Fruit fly (Drosophila melanogaster) whole organism, embryonic: ENCODE results near the gene CG43672.

Experiments
- Aef1 ChIP-seq: fragments of 200-800 bp; sonication (Bioruptor generic); IDR thresholded peaks from 3 replicates; pipeline ENCODE4 v1.3.6; 2022; ENCODE audit warnings: missing biosample characterization, missing genetic modification characterization
- CG10565 ChIP-seq: fragments of 200-800 bp; sonication (Bioruptor generic); optimal IDR thresholded peaks from 3 replicates; lab custom pipeline; 2016; ENCODE audit warnings: missing biosample characterization, mild to moderate bottlenecking, missing genetic modification characterization
- CG12071 ChIP-seq: fragments of 200-800 bp; sonication (Bioruptor generic); optimal IDR thresholded peaks from 3 replicates; lab custom pipeline; 2018; ENCODE audit warnings: missing biosample characterization, mild to moderate bottlenecking, missing genetic modification characterization
- CG14710 ChIP-seq: fragments of 200-800 bp; sonication (Bioruptor generic); optimal IDR thresholded peaks from 3 replicates; lab custom pipeline; 2019; ENCODE audit warnings: missing biosample characterization, mild to moderate bottlenecking, missing genetic modification characterization, moderate library complexity
- CG14860 ChIP-seq: fragments of 200-800 bp; sonication (Bioruptor generic); IDR thresholded peaks from 3 replicates; pipeline ENCODE4 v1.3.6; 2022; ENCODE audit warnings: missing biosample characterization, missing genetic modification characterization; ENCODE audit not compliant: partially characterized antibody
- CG16813 ChIP-seq: fragments of 200-800 bp; sonication (Bioruptor generic); IDR thresholded peaks from 3 replicates; pipeline ENCODE4 v1.3.6; 2022; ENCODE audit warnings: missing biosample characterization, missing genetic modification characterization; ENCODE audit not compliant: partially characterized antibody
- CG1792 ChIP-seq: fragments of 200-800 bp; sonication (Bioruptor generic); optimal IDR thresholded peaks from 2 replicates; lab custom pipeline; 2016; ENCODE audit warnings: missing biosample characterization, missing genetic modification characterization
- CG2199 ChIP-seq: fragments of 200-800 bp; sonication (Bioruptor generic); IDR thresholded peaks from 3 replicates; pipeline ENCODE4 v1.3.6; 2022; ENCODE audit warnings: missing biosample characterization, missing genetic modification characterization
- CG31365 ChIP-seq: fragments of 200-800 bp; sonication (Bioruptor generic); optimal IDR thresholded peaks from 2 replicates; lab custom pipeline; 2018; ENCODE audit warnings: missing biosample characterization, mild to moderate bottlenecking, missing genetic modification characterization
- CG3847 ChIP-seq: fragments of 200-800 bp; sonication (Bioruptor generic); IDR thresholded peaks from 2 replicates; pipeline ENCODE4 v1.3.6; 2022; ENCODE audit warnings: missing biosample characterization, missing genetic modification characterization
- CG5180 ChIP-seq: fragments of 200-800 bp; sonication (Bioruptor generic); optimal IDR thresholded peaks from 3 replicates; lab custom pipeline; 2017; ENCODE audit warnings: missing biosample characterization, missing genetic modification characterization, mild to moderate bottlenecking, moderate library complexity, missing genetic modification reagents
- CG7271 ChIP-seq: fragments of 200-800 bp; sonication (Bioruptor generic); optimal IDR thresholded peaks from 2 replicates; lab custom pipeline; 2018; ENCODE audit warnings: missing biosample characterization, mild to moderate bottlenecking, missing genetic modification characterization, moderate library complexity
- CG7357 ChIP-seq: fragments of 200-800 bp; sonication (Bioruptor generic); IDR thresholded peaks from 3 replicates; pipeline ENCODE4 v1.3.6; 2022; ENCODE audit warnings: missing biosample characterization, missing genetic modification characterization
- CG7745 ChIP-seq: fragments of 200-800 bp; sonication (Bioruptor generic); optimal IDR thresholded peaks from 2 replicates; lab custom pipeline; 2018; ENCODE audit warnings: missing biosample characterization, mild to moderate bottlenecking, missing genetic modification characterization, moderate library complexity
- CG8388 ChIP-seq: fragments of 200-800 bp; sonication (Bioruptor generic); optimal IDR thresholded peaks from 2 replicates; lab custom pipeline; 2019; ENCODE audit warnings: missing biosample characterization, mild to moderate bottlenecking, missing genetic modification characterization, moderate library complexity
- Camta ChIP-seq: fragments of 200-800 bp; sonication (Bioruptor generic); optimal IDR thresholded peaks from 2 replicates; lab custom pipeline; 2016; ENCODE audit warnings: missing biosample characterization, missing genetic modification characterization
- D19A ChIP-seq: fragments of 200-800 bp; optimal IDR thresholded peaks from 3 replicates; lab custom pipeline; 2019; ENCODE audit warnings: missing biosample characterization, mild to moderate bottlenecking, missing genetic modification characterization, moderate library complexity
- Dek ChIP-seq: fragments of 200-800 bp; sonication (Bioruptor generic); optimal IDR thresholded peaks from 3 replicates; lab custom pipeline; 2019; ENCODE audit warnings: missing biosample characterization, mild to moderate bottlenecking, missing genetic modification characterization, moderate library complexity
- Ets97D ChIP-seq: fragments of 200-800 bp; sonication (Bioruptor generic); optimal IDR thresholded peaks from 3 replicates; lab custom pipeline; 2016; ENCODE audit warnings: missing biosample characterization, missing genetic modification characterization
- Fer2 ChIP-seq: fragments of 200-800 bp; sonication (Bioruptor generic); optimal IDR thresholded peaks from 2 replicates; lab custom pipeline; 2018; ENCODE audit warnings: missing biosample characterization, mild to moderate bottlenecking, missing genetic modification characterization, moderate library complexity
- H2.0 ChIP-seq: fragments of 200-800 bp; sonication (Bioruptor generic); IDR thresholded peaks from 2 replicates; pipeline ENCODE4 v1.3.6; 2022; ENCODE audit warnings: missing biosample characterization, missing genetic modification characterization
- Hmx ChIP-seq: fragments of 200-800 bp; sonication (Bioruptor generic); optimal IDR thresholded peaks from 2 replicates; lab custom pipeline; 2016; ENCODE audit warnings: missing biosample characterization, missing genetic modification characterization
- Mes4 ChIP-seq: fragments of 200-800 bp; sonication (Bioruptor generic); optimal IDR thresholded peaks from 2 replicates; lab custom pipeline; 2016; ENCODE audit warnings: missing biosample characterization, missing genetic modification characterization
- NK7.1 ChIP-seq: fragments of 200-800 bp; sonication (Bioruptor generic); optimal IDR thresholded peaks from 3 replicates; lab custom pipeline; 2016; ENCODE audit warnings: missing biosample characterization, missing genetic modification characterization
- Neu2 ChIP-seq: fragments of 200-800 bp; sonication (Bioruptor generic); optimal IDR thresholded peaks from 3 replicates; lab custom pipeline; 2016; ENCODE audit warnings: missing biosample characterization, missing genetic modification characterization, borderline replicate concordance
- Opbp ChIP-seq: fragments of 200-800 bp; sonication (Bioruptor generic); IDR thresholded peaks from 3 replicates; pipeline ENCODE4 v1.3.6; 2022; ENCODE audit warnings: missing biosample characterization, missing genetic modification characterization; ENCODE audit not compliant: partially characterized antibody
- Sin3A ChIP-seq: fragments of >200 bp; optimal IDR thresholded peaks from 2 replicates; lab custom pipeline; 2018
- Sox102F ChIP-seq: fragments of 200-800 bp; sonication (Bioruptor generic); optimal IDR thresholded peaks from 2 replicates; lab custom pipeline; 2018; ENCODE audit warnings: missing biosample characterization, mild to moderate bottlenecking, missing genetic modification characterization, moderate library complexity
- TFAM ChIP-seq: fragments of 200-800 bp; sonication (Bioruptor generic); optimal IDR thresholded peaks from 2 replicates; lab custom pipeline; 2017; ENCODE audit warnings: missing biosample characterization, missing genetic modification characterization, inconsistent platforms
- YL-1 ChIP-seq: fragments of 200-800 bp; sonication (Bioruptor generic); optimal IDR thresholded peaks from 3 replicates; lab custom pipeline; 2017; ENCODE audit warnings: missing biosample characterization, mild to moderate bottlenecking, missing genetic modification characterization
- ab ChIP-seq: fragments of 200-800 bp; sonication (Bioruptor generic); optimal IDR thresholded peaks from 2 replicates; lab custom pipeline; 2016; ENCODE audit warnings: missing biosample characterization, missing genetic modification characterization
- al ChIP-seq: fragments of 200-800 bp; sonication (Bioruptor generic); IDR thresholded peaks from 2 replicates; pipeline ENCODE4 v1.3.6; 2022; ENCODE audit warnings: missing biosample characterization, missing genetic modification characterization
- amos ChIP-seq: fragments of 200-800 bp; sonication (Bioruptor generic); IDR thresholded peaks from 2 replicates; pipeline ENCODE4 v1.3.6; 2022; ENCODE audit warnings: missing biosample characterization, missing genetic modification characterization; ENCODE audit not compliant: partially characterized antibody
- chif ChIP-seq, 2 experiments: fragments of 200-800 bp; sonication (Bioruptor generic); optimal IDR thresholded peaks; 3 replicates each; lab custom pipeline; 2016; ENCODE audit warnings: missing biosample characterization in 2 of 2, missing genetic modification characterization in 2 of 2
- chinmo ChIP-seq: fragments of 200-800 bp; sonication (Bioruptor generic); IDR thresholded peaks from 4 replicates; pipeline ENCODE4 v1.3.6; 2022; ENCODE audit warnings: missing biosample characterization, missing genetic modification characterization; ENCODE audit not compliant: partially characterized antibody
- croc ChIP-seq: fragments of 200-800 bp; sonication (Bioruptor generic); conservative IDR thresholded peaks from 3 replicates; pipeline ENCODE4 v1.3.6; 2022; ENCODE audit warnings: missing biosample characterization, missing genetic modification characterization
- dati ChIP-seq: fragments of 200-800 bp; sonication (Bioruptor generic); IDR thresholded peaks from 2 replicates; pipeline ENCODE4 v1.3.6; 2022; ENCODE audit warnings: missing biosample characterization, missing genetic modification characterization
- dmrt11E ChIP-seq: fragments of 200-800 bp; sonication (Bioruptor generic); optimal IDR thresholded peaks from 3 replicates; lab custom pipeline; 2018; ENCODE audit warnings: missing biosample characterization, mild to moderate bottlenecking, missing genetic modification characterization, moderate library complexity
- fd3F ChIP-seq: fragments of 200-800 bp; sonication (Bioruptor generic); optimal IDR thresholded peaks from 2 replicates; lab custom pipeline; 2018; ENCODE audit warnings: missing biosample characterization, mild to moderate bottlenecking, missing genetic modification characterization, moderate library complexity
- fd96Cb ChIP-seq: fragments of 200-800 bp; sonication (Bioruptor generic); optimal IDR thresholded peaks from 2 replicates; lab custom pipeline; 2018; ENCODE audit warnings: missing biosample characterization, mild to moderate bottlenecking, missing genetic modification characterization, moderate library complexity
- gcm ChIP-seq: fragments of 200-800 bp; sonication (Bioruptor generic); optimal IDR thresholded peaks from 2 replicates; lab custom pipeline; 2019; ENCODE audit warnings: missing biosample characterization, mild to moderate bottlenecking, missing genetic modification characterization, moderate library complexity
- pita ChIP-seq: fragments of 200-800 bp; sonication (Bioruptor generic); optimal IDR thresholded peaks from 2 replicates; lab custom pipeline; 2017; ENCODE audit warnings: missing biosample characterization, mild to moderate bottlenecking, missing genetic modification characterization
- schlank ChIP-seq: fragments of 200-800 bp; sonication (Bioruptor generic); optimal IDR thresholded peaks from 2 replicates; lab custom pipeline; 2018; ENCODE audit warnings: missing biosample characterization, mild to moderate bottlenecking, missing genetic modification characterization
- sens-2 ChIP-seq: fragments of 200-800 bp; sonication (Bioruptor generic); IDR thresholded peaks from 2 replicates; pipeline ENCODE4 v1.3.6; 2022; ENCODE audit warnings: missing biosample characterization, missing genetic modification characterization
- sr ChIP-seq: fragments of 200-800 bp; sonication (Bioruptor generic); IDR thresholded peaks from 3 replicates; pipeline ENCODE4 v1.3.6; 2022; ENCODE audit warnings: missing biosample characterization, missing genetic modification characterization
- tx ChIP-seq: fragments of 200-800 bp; sonication (Bioruptor generic); optimal IDR thresholded peaks from 2 replicates; lab custom pipeline; 2016; ENCODE audit warnings: missing biosample characterization, missing genetic modification characterization
- wor ChIP-seq: fragments of 200-800 bp; sonication (Bioruptor generic); IDR thresholded peaks from 2 replicates; pipeline ENCODE4 v1.3.6; 2022; ENCODE audit warnings: missing biosample characterization, missing genetic modification characterization
- yki ChIP-seq: fragments of >200 bp; optimal IDR thresholded peaks from 3 replicates; lab custom pipeline; 2018
- zf30C ChIP-seq: fragments of 200-800 bp; sonication (Bioruptor generic); optimal IDR thresholded peaks from 3 replicates; lab custom pipeline; 2018; ENCODE audit warnings: missing biosample characterization, mild to moderate bottlenecking, missing genetic modification characterization

Gene CG43672

dm6 chrX:15817823-15818222, 45.1 kb downstream of the CG43672 start (continued):
- TF ChIP-seq CG10565 (no peak), CG2199 (peak; percentile 96; the same call in 2 of the 3 replicates), zf30C (GFP tag; lab: Kevin White, UChicago) (no peak), CG5180 (GFP tag; lab: Kevin White, UChicago) (peak; percentile 10)
- TF ChIP-seq, all 482 proteins: peak for 15

DNA sequence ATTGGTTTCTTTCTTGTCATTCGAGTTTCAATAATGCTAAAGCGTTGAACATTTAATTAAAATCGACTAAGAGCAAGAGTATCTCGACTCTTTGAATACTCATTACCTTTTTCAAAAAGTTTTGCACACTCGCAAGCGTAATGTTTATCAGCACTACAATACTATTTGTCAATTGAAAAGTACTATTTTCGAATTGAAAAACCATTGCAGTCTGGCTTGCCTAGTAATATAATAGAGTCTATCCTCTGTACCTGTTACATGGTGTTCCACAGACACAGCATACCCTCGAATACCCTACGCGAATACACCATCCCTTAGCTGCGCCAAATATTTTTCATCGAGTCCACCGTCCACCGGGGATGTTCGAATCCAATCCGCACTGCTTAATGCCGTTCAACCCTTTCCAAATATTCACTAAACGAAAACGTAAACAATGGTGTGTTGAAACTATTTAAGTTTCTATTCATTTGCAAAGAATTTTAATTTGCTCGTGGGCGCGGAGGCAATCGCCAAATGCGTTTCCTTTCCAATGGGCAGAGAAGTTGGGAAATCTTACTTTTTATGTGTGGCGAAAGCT, 45.9 kb downstream of the CG43672 start:
- TF ChIP-seq CG31365 (tag; lab: Kevin White, UChicago), result no peak
- no peak for TF ChIP-seq CG12071 (GFP tag; lab: Kevin White, UChicago)
- TF ChIP-seq schlank, result no peak
- TF ChIP-seq wor (GFP tag; lab: Robert Waterston, UW), result no peak
- peak; percentile 46 for TF ChIP-seq dmrt11E (tag; lab: Kevin White, UChicago)
- no peak for TF ChIP-seq Sox102F (GFP tag; lab: Kevin White, UChicago)
- no peak for TF ChIP-seq pita (GFP tag; lab: Kevin White, UChicago)
- no peak for TF ChIP-seq TFAM
- no peak for TF ChIP-seq Mes4 (GFP tag; lab: Kevin White, UChicago)
- TF ChIP-seq Ets97D (GFP tag; lab: Kevin White, UChicago), result no peak
- TF ChIP-seq D19A (tag; lab: Kevin White, UChicago), result peak; percentile 39
- peak; percentile 11 for TF ChIP-seq Camta (GFP tag; lab: Kevin White, UChicago)
- no peak for TF ChIP-seq Dek (tag; lab: Kevin White, UChicago)
- no peak for TF ChIP-seq sens-2 (GFP tag; lab: Robert Waterston, UW)
- peak; percentile 38 for TF ChIP-seq CG14710 (tag; lab: Kevin White, UChicago)
- no peak for TF ChIP-seq amos (GFP tag; lab: Robert Waterston, UW)
- TF ChIP-seq yki (lab: Kevin White, UChicago), result no peak
- TF ChIP-seq ab (GFP tag; lab: Kevin White, UChicago), result no peak
- no peak for TF ChIP-seq tx (GFP tag; lab: Kevin White, UChicago)
- TF ChIP-seq CG7271 (tag; lab: Kevin White, UChicago), result no peak
- TF ChIP-seq H2.0 (GFP tag; lab: Robert Waterston, UW), result peak; percentile 16; the same call in 1 of the 2 replicates
- no peak for TF ChIP-seq croc (GFP tag; lab: Robert Waterston, UW)
- no peak for TF ChIP-seq Hmx (GFP tag; lab: Kevin White, UChicago)
- no peak for TF ChIP-seq fd96Cb (tag; lab: Kevin White, UChicago)
- no peak for TF ChIP-seq CG7745 (tag; lab: Kevin White, UChicago)
- no peak for TF ChIP-seq dati (GFP tag; lab: Robert Waterston, UW)
- no peak for TF ChIP-seq NK7.1
- no peak for TF ChIP-seq CG3847 (GFP tag; lab: Robert Waterston, UW)
- TF ChIP-seq CG1792 (GFP tag; lab: Kevin White, UChicago), result no peak
- no peak for TF ChIP-seq sr (GFP tag; lab: Robert Waterston, UW)
- no peak for TF ChIP-seq YL-1
- TF ChIP-seq Aef1 (GFP tag; lab: Robert Waterston, UW), result no peak
- peak in 1 of 2 experiments; percentile 22 for TF ChIP-seq chif (GFP tag; optimal IDR thresholded peaks at IDR 0.05; lab: Kevin White, UChicago)
- TF ChIP-seq al (GFP tag; lab: Robert Waterston, UW), result no peak
- no peak for TF ChIP-seq Neu2 (GFP tag; lab: Kevin White, UChicago)
- TF ChIP-seq fd3F (GFP tag; lab: Kevin White, UChicago), result no peak
- no peak for TF ChIP-seq CG8388 (GFP tag; lab: Kevin White, UChicago)
- TF ChIP-seq Opbp (GFP tag; lab: Robert Waterston, UW), result no peak
- TF ChIP-seq CG7357 (GFP tag; lab: Robert Waterston, UW), result no peak
- TF ChIP-seq gcm (GFP tag; lab: Kevin White, UChicago), result no peak
- TF ChIP-seq CG16813, result no peak
- TF ChIP-seq Sin3A (lab: Kevin White, UChicago), result no peak
- no peak for TF ChIP-seq Fer2 (tag; lab: Kevin White, UChicago)
- no peak for TF ChIP-seq chinmo (GFP tag; lab: Robert Waterston, UW)
- no peak for TF ChIP-seq CG14860
